Worm (Caenorhabditis elegans) whole organism, mixed stage, embryonic: ENCODE measurements around the gene T24D5.2.

ENCODE experiments used
- M03D4.4 ChIP-seq: sonication (generic microtip); optimal IDR thresholded peaks from 2 replicates; lab custom pipeline; 2017; ENCODE audit warnings: mild to moderate bottlenecking, missing genetic modification characterization, missing compliant biosample characterization
- bed-3 ChIP-seq: fragments of 200-800 bp; sonication (Bioruptor generic); optimal IDR thresholded peaks from 3 replicates; lab custom pipeline; 2018; ENCODE audit warnings: mild to moderate bottlenecking, missing genetic modification characterization, moderate library complexity, missing compliant biosample characterization
- ceh-39 ChIP-seq: fragments of 150-350 bp; optimal IDR thresholded peaks from 2 replicates; lab custom pipeline; 2014; ENCODE audit warnings: missing biosample characterization, missing genetic modification characterization
- ceh-43 ChIP-seq: fragments of 200-800 bp; sonication (Bioruptor generic); optimal IDR thresholded peaks from 2 replicates; lab custom pipeline; 2018; ENCODE audit warnings: mild to moderate bottlenecking, missing genetic modification characterization, moderate library complexity, missing compliant biosample characterization
- ceh-83 ChIP-seq: fragments of 200-800 bp; sonication (Bioruptor generic); optimal IDR thresholded peaks from 2 replicates; lab custom pipeline; 2018; ENCODE audit warnings: mild to moderate bottlenecking, missing genetic modification characterization, missing compliant biosample characterization
- ces-1 ChIP-seq: fragments of 150-350 bp; optimal IDR thresholded peaks from 2 replicates; lab custom pipeline; 2014; ENCODE audit warnings: missing biosample characterization, missing genetic modification reagents, missing genetic modification characterization
- cnd-1 ChIP-seq: fragments of 200-800 bp; sonication (Bioruptor generic); optimal IDR thresholded peaks from 2 replicates; lab custom pipeline; 2018; ENCODE audit warnings: mild to moderate bottlenecking, missing genetic modification characterization, missing compliant biosample characterization
- drap-1 ChIP-seq: fragments of 200-800 bp; sonication (Bioruptor generic); optimal IDR thresholded peaks from 3 replicates; lab custom pipeline; 2018; ENCODE audit warnings: mild to moderate bottlenecking, missing genetic modification characterization, missing compliant biosample characterization
- elt-1 ChIP-seq: sonication (generic microtip); optimal IDR thresholded peaks from 2 replicates; lab custom pipeline; 2017; ENCODE audit warnings: missing genetic modification characterization, mild to moderate bottlenecking, missing compliant biosample characterization, antibody characterized with exemption, moderate library complexity, borderline replicate concordance; ENCODE audit not compliant: insufficient read depth
- elt-3 ChIP-seq: fragments of 150-350 bp; optimal IDR thresholded peaks from 2 replicates; lab custom pipeline; 2014; ENCODE audit warnings: missing biosample characterization, missing genetic modification characterization
- flh-1 ChIP-seq: fragments of 200-800 bp; sonication (Bioruptor generic); optimal IDR thresholded peaks from 2 replicates; lab custom pipeline; 2018; ENCODE audit warnings: mild to moderate bottlenecking, missing genetic modification characterization, moderate library complexity, missing compliant biosample characterization
- ham-2 ChIP-seq: fragments of 200-800 bp; sonication (Bioruptor generic); optimal IDR thresholded peaks from 2 replicates; lab custom pipeline; 2018; ENCODE audit warnings: mild to moderate bottlenecking, missing genetic modification characterization, missing compliant biosample characterization
- hlh-1 ChIP-seq: fragments of 150-350 bp; optimal IDR thresholded peaks from 2 replicates; lab custom pipeline; 2014; ENCODE audit warnings: missing biosample characterization, missing genetic modification reagents, missing genetic modification characterization
- lin-13 ChIP-seq: fragments of 150-350 bp; optimal IDR thresholded peaks from 2 replicates; lab custom pipeline; 2014; ENCODE audit warnings: missing biosample characterization, missing genetic modification characterization
- lin-32 ChIP-seq: fragments of 200-800 bp; sonication (Bioruptor generic); optimal IDR thresholded peaks from 2 replicates; lab custom pipeline; 2018; ENCODE audit warnings: mild to moderate bottlenecking, missing genetic modification characterization, missing compliant biosample characterization
- lsy-2 ChIP-seq: fragments of 150-350 bp; optimal IDR thresholded peaks from 2 replicates; lab custom pipeline; 2014; ENCODE audit warnings: missing biosample characterization, missing genetic modification characterization
- mab-5 ChIP-seq: fragments of 150-350 bp; optimal IDR thresholded peaks from 2 replicates; lab custom pipeline; 2014; ENCODE audit warnings: missing biosample characterization, missing genetic modification characterization
- mls-2 ChIP-seq: sonication (generic microtip); optimal IDR thresholded peaks from 2 replicates; lab custom pipeline; 2016; ENCODE audit warnings: mild to moderate bottlenecking, missing genetic modification characterization, moderate library complexity, missing compliant biosample characterization
- nhr-12 ChIP-seq: fragments of 150-350 bp; optimal IDR thresholded peaks from 2 replicates; lab custom pipeline; 2014; ENCODE audit warnings: missing biosample characterization, missing genetic modification characterization
- nhr-2 ChIP-seq: fragments of 150-350 bp; optimal IDR thresholded peaks from 2 replicates; lab custom pipeline; 2014; ENCODE audit warnings: missing biosample characterization, missing genetic modification characterization
- nhr-237 ChIP-seq: fragments of 150-350 bp; optimal IDR thresholded peaks from 2 replicates; lab custom pipeline; 2014; ENCODE audit warnings: missing biosample characterization, missing genetic modification characterization
- nhr-28 ChIP-seq: fragments of 150-350 bp; optimal IDR thresholded peaks from 2 replicates; lab custom pipeline; 2014; ENCODE audit warnings: missing biosample characterization, missing genetic modification characterization
- nhr-76 ChIP-seq: sonication (generic microtip); optimal IDR thresholded peaks from 2 replicates; lab custom pipeline; 2017; ENCODE audit warnings: missing biosample characterization, missing genetic modification characterization
- pha-4 ChIP-seq: fragments of 150-350 bp; optimal IDR thresholded peaks from 2 replicates; lab custom pipeline; 2018; ENCODE audit warnings: missing biosample characterization, missing genetic modification reagents, missing genetic modification characterization
- sem-2 ChIP-seq: fragments of 200-800 bp; sonication (Bioruptor generic); optimal IDR thresholded peaks from 2 replicates; lab custom pipeline; 2018; ENCODE audit warnings: mild to moderate bottlenecking, missing genetic modification characterization, missing compliant biosample characterization
- snpc-4 ChIP-seq: fragments of 150-350 bp; optimal IDR thresholded peaks from 2 replicates; lab custom pipeline; 2014; ENCODE audit warnings: missing biosample characterization, missing genetic modification characterization
- sptf-1 ChIP-seq: sonication (generic microtip); optimal IDR thresholded peaks from 2 replicates; lab custom pipeline; 2017; ENCODE audit warnings: mild to moderate bottlenecking, missing genetic modification characterization, moderate library complexity, missing compliant biosample characterization
- tbx-8 ChIP-seq: fragments of 200-800 bp; sonication (Bioruptor generic); optimal IDR thresholded peaks from 2 replicates; lab custom pipeline; 2018; ENCODE audit warnings: mild to moderate bottlenecking, missing genetic modification characterization, moderate library complexity, missing compliant biosample characterization
- unc-120 ChIP-seq: sonication (generic microtip); optimal IDR thresholded peaks from 2 replicates; lab custom pipeline; 2017; ENCODE audit warnings: missing genetic modification characterization, missing compliant biosample characterization; ENCODE audit not compliant: poor library complexity, severe bottlenecking
- unc-39 ChIP-seq: fragments of 150-350 bp; optimal IDR thresholded peaks from 2 replicates; lab custom pipeline; 2014; ENCODE audit warnings: missing biosample characterization, missing genetic modification characterization
- zip-8 ChIP-seq: fragments of 150-350 bp; optimal IDR thresholded peaks from 2 replicates; lab custom pipeline; 2014; ENCODE audit warnings: missing biosample characterization, missing genetic modification characterization
- ztf-11 ChIP-seq: fragments of 150-350 bp; optimal IDR thresholded peaks from 2 replicates; lab custom pipeline; 2014; ENCODE audit warnings: missing biosample characterization, missing genetic modification characterization

Gene T24D5.2

ce11 chrX:12595954-12596353, 9.7 kb upstream of the T24D5.2 start:
- TF ChIP-seq drap-1 (GFP tag; lab: Kevin White, UChicago) (no peak), ham-2 (GFP tag; lab: Kevin White, UChicago) (no peak), snpc-4 (tag; lab: Kevin White, UChicago) (no peak), lsy-2 (no peak), sptf-1 (tag; lab: Kevin White, UChicago) (no peak), zip-8 (tag; lab: Kevin White, UChicago) (no peak), elt-3 (tag; lab: Kevin White, UChicago) (no peak), flh-1 (GFP tag; lab: Kevin White, UChicago) (no peak), tbx-8 (GFP tag; lab: Kevin White, UChicago) (no peak), M03D4.4 (tag; lab: Kevin White, UChicago) (no peak), cnd-1 (no peak), ceh-43 (GFP tag; lab: Kevin White, UChicago) (no peak), ces-1 (GFP tag; lab: Kevin White, UChicago) (no peak), pha-4 (tag; lab: Kevin White, UChicago) (no peak), hlh-1 (tag; lab: Kevin White, UChicago) (no peak), unc-120 (tag; lab: Kevin White, UChicago) (no peak), nhr-76 (no peak), nhr-237 (tag; lab: Kevin White, UChicago) (no peak), ceh-83 (GFP tag; lab: Kevin White, UChicago) (no peak)

- TF ChIP-seq ceh-39 (no peak), ztf-11 (tag; lab: Kevin White, UChicago) (no peak), hlh-1 (tag; lab: Kevin White, UChicago) (no peak), unc-39 (tag; lab: Kevin White, UChicago) (no peak), mls-2 (tag; lab: Kevin White, UChicago) (no peak), sem-2 (GFP tag; lab: Kevin White, UChicago) (no peak), flh-1 (GFP tag; lab: Kevin White, UChicago) (no peak), nhr-237 (tag; lab: Kevin White, UChicago) (no peak), nhr-12 (no peak), cnd-1 (no peak), elt-3 (tag; lab: Kevin White, UChicago) (no peak), M03D4.4 (tag; lab: Kevin White, UChicago) (no peak), ceh-83 (GFP tag; lab: Kevin White, UChicago) (no peak), snpc-4 (tag; lab: Kevin White, UChicago) (no peak), sptf-1 (tag; lab: Kevin White, UChicago) (no peak), lin-13 (no peak)
Measured at ce11 chrX:12595217-12595616, 9.0 kb upstream of the T24D5.2 start.

DNA sequence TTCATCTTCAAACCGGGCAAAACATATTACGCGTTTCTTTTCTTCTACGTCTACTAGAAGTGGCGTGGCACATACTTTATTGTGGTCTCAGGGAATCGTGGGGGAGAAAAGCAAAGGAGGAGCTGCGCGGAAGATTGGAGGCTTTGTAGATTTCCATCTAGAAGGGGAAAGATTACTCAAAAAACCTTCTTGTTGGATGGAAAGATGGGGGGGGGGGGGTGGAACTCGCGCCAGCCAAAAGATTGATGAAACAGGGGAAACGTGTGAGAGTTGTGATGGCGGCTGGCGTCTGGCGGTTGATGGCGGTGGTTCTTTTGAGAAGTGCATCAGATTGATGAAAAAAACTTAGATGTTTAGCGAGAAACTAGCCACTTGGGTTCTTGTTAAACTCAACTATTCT, 3.3 kb upstream of the T24D5.2 start:
- no peak for TF ChIP-seq elt-1 (tag; lab: Kevin White, UChicago)
- no peak for TF ChIP-seq pha-4 (tag; lab: Kevin White, UChicago)
- TF ChIP-seq flh-1 (GFP tag; lab: Kevin White, UChicago) = no peak
- TF ChIP-seq nhr-28 (tag; lab: Kevin White, UChicago) = no peak
- no peak for TF ChIP-seq drap-1 (GFP tag; lab: Kevin White, UChicago)
- TF ChIP-seq nhr-76 = no peak
- no peak for TF ChIP-seq ham-2 (GFP tag; lab: Kevin White, UChicago)
- TF ChIP-seq hlh-1 (tag; lab: Kevin White, UChicago) = no peak
- no peak for TF ChIP-seq unc-120 (tag; lab: Kevin White, UChicago)
- TF ChIP-seq nhr-2 (tag; lab: Kevin White, UChicago) = no peak
- TF ChIP-seq nhr-12 = no peak
- TF ChIP-seq bed-3 (GFP tag; lab: Kevin White, UChicago) = no peak
- no peak for TF ChIP-seq ztf-11 (tag; lab: Kevin White, UChicago)
- TF ChIP-seq ces-1 (GFP tag; lab: Kevin White, UChicago) = no peak
- no peak for TF ChIP-seq tbx-8 (GFP tag; lab: Kevin White, UChicago)
- no peak for TF ChIP-seq ceh-43 (GFP tag; lab: Kevin White, UChicago)
- TF ChIP-seq mab-5 (tag; lab: Kevin White, UChicago) = no peak

ce11 chrX:12583497-12583896, 2.8 kb downstream of the T24D5.2 start:
- TF ChIP-seq ceh-83 (GFP tag; lab: Kevin White, UChicago) (no peak), lin-32 (no peak), ceh-43 (GFP tag; lab: Kevin White, UChicago) (no peak), mls-2 (tag; lab: Kevin White, UChicago) (no peak), drap-1 (GFP tag; lab: Kevin White, UChicago) (no peak)
